Fruit fly (Drosophila melanogaster) whole organism, embryonic: ENCODE measurements around the gene Ank.

Experiments used
- BEAF-32 ChIP-seq: fragments of 200-800 bp; sonication (Bioruptor generic); optimal IDR thresholded peaks from 3 replicates; lab custom pipeline; 2017; ENCODE audit warnings: missing biosample characterization, missing genetic modification characterization, mild to moderate bottlenecking, moderate library complexity, missing genetic modification reagents
- CG10267 ChIP-seq: fragments of 200-800 bp; sonication (Bioruptor generic); optimal IDR thresholded peaks from 2 replicates; lab custom pipeline; 2018; ENCODE audit warnings: missing biosample characterization, mild to moderate bottlenecking, missing genetic modification characterization, moderate library complexity
- CG11398 ChIP-seq: fragments of 200-800 bp; sonication (Bioruptor generic); optimal IDR thresholded peaks from 2 replicates; lab custom pipeline; 2016; ENCODE audit warnings: missing biosample characterization, missing genetic modification characterization
- CG11723 ChIP-seq: fragments of 200-800 bp; sonication (Bioruptor generic); optimal IDR thresholded peaks from 2 replicates; lab custom pipeline; 2017; ENCODE audit warnings: missing biosample characterization, mild to moderate bottlenecking, missing genetic modification characterization
- CG12659 ChIP-seq: fragments of 200-800 bp; sonication (Bioruptor generic); optimal IDR thresholded peaks from 3 replicates; lab custom pipeline; 2017; ENCODE audit warnings: mild to moderate bottlenecking, missing biosample characterization, missing genetic modification reagents, missing genetic modification characterization
- CG12769 ChIP-seq: fragments of 200-800 bp; sonication (Bioruptor generic); optimal IDR thresholded peaks from 2 replicates; lab custom pipeline; 2019; ENCODE audit warnings: missing biosample characterization, mild to moderate bottlenecking, missing genetic modification characterization, moderate library complexity
- CG13624 ChIP-seq: fragments of 200-800 bp; sonication (Bioruptor generic); optimal IDR thresholded peaks from 2 replicates; lab custom pipeline; 2016; ENCODE audit warnings: missing biosample characterization, missing genetic modification characterization
- CG14710 ChIP-seq: fragments of 200-800 bp; sonication (Bioruptor generic); optimal IDR thresholded peaks from 3 replicates; lab custom pipeline; 2019; ENCODE audit warnings: missing biosample characterization, mild to moderate bottlenecking, missing genetic modification characterization, moderate library complexity
- CG1602 ChIP-seq: fragments of 200-800 bp; sonication (Bioruptor generic); optimal IDR thresholded peaks from 3 replicates; lab custom pipeline; 2016; ENCODE audit warnings: missing biosample characterization, missing genetic modification characterization
- CG16813 ChIP-seq: fragments of 200-800 bp; sonication (Bioruptor generic); IDR thresholded peaks from 3 replicates; pipeline ENCODE4 v1.3.6; 2022; ENCODE audit warnings: missing biosample characterization, missing genetic modification characterization; ENCODE audit not compliant: partially characterized antibody
- CG17361 ChIP-seq: fragments of 200-800 bp; sonication (Bioruptor generic); IDR thresholded peaks from 3 replicates; pipeline ENCODE4 v1.3.6; 2022; ENCODE audit warnings: missing biosample characterization, missing genetic modification characterization
- CG17568 ChIP-seq: fragments of 200-800 bp; sonication (Bioruptor generic); optimal IDR thresholded peaks from 2 replicates; lab custom pipeline; 2018; ENCODE audit warnings: missing biosample characterization, mild to moderate bottlenecking, missing genetic modification characterization, moderate library complexity
- CG17802 ChIP-seq: fragments of 200-800 bp; sonication (Bioruptor generic); optimal IDR thresholded peaks from 2 replicates; lab custom pipeline; 2018; ENCODE audit warnings: missing biosample characterization, mild to moderate bottlenecking, missing genetic modification characterization, moderate library complexity
- CG1832 ChIP-seq: fragments of 200-800 bp; sonication (Bioruptor generic); optimal IDR thresholded peaks from 2 replicates; lab custom pipeline; 2017; ENCODE audit warnings: missing biosample characterization, mild to moderate bottlenecking, missing genetic modification characterization, inconsistent platforms
- CG2199 ChIP-seq: fragments of 200-800 bp; sonication (Bioruptor generic); IDR thresholded peaks from 3 replicates; pipeline ENCODE4 v1.3.6; 2022; ENCODE audit warnings: missing biosample characterization, missing genetic modification characterization
- CG2875 ChIP-seq: fragments of 200-800 bp; sonication (Bioruptor generic); optimal IDR thresholded peaks from 2 replicates; lab custom pipeline; 2017; ENCODE audit warnings: missing biosample characterization, mild to moderate bottlenecking, missing genetic modification characterization, missing genetic modification reagents
- CG30020 ChIP-seq: fragments of 200-800 bp; optimal IDR thresholded peaks from 2 replicates; lab custom pipeline; 2019; ENCODE audit warnings: missing biosample characterization, mild to moderate bottlenecking, missing genetic modification characterization, moderate library complexity
- CG31441 ChIP-seq: fragments of 200-800 bp; sonication (Bioruptor generic); IDR thresholded peaks from 2 replicates; pipeline ENCODE4 v1.3.6; 2022; ENCODE audit warnings: missing biosample characterization, missing genetic modification characterization
- CG3163 ChIP-seq: fragments of 200-800 bp; sonication (Bioruptor generic); optimal IDR thresholded peaks from 3 replicates; lab custom pipeline; 2016; ENCODE audit warnings: missing biosample characterization, missing genetic modification characterization
- CG4617 ChIP-seq: fragments of 200-800 bp; sonication (Bioruptor generic); optimal IDR thresholded peaks from 3 replicates; lab custom pipeline; 2016; ENCODE audit warnings: missing biosample characterization, missing genetic modification characterization, borderline replicate concordance
- CG4854 ChIP-seq: fragments of 200-800 bp; sonication (Bioruptor generic); optimal IDR thresholded peaks from 2 replicates; lab custom pipeline; 2016; ENCODE audit warnings: missing biosample characterization, missing genetic modification characterization, inconsistent platforms
- CG7357 ChIP-seq: fragments of 200-800 bp; sonication (Bioruptor generic); IDR thresholded peaks from 3 replicates; pipeline ENCODE4 v1.3.6; 2022; ENCODE audit warnings: missing biosample characterization, missing genetic modification characterization
- CG7839 ChIP-seq: fragments of 200-800 bp; sonication (Bioruptor generic); optimal IDR thresholded peaks from 3 replicates; lab custom pipeline; 2018; ENCODE audit warnings: missing biosample characterization, mild to moderate bottlenecking, missing genetic modification characterization, moderate library complexity
- CG8924 ChIP-seq: fragments of 200-800 bp; optimal IDR thresholded peaks from 3 replicates; lab custom pipeline; 2019; ENCODE audit warnings: missing biosample characterization, mild to moderate bottlenecking, missing genetic modification characterization, moderate library complexity
- CoRest ChIP-seq: fragments of 200-800 bp; sonication (Bioruptor generic); optimal IDR thresholded peaks from 3 replicates; lab custom pipeline; 2018; ENCODE audit warnings: missing biosample characterization, mild to moderate bottlenecking, missing genetic modification characterization, moderate library complexity
- D19A ChIP-seq: fragments of 200-800 bp; optimal IDR thresholded peaks from 3 replicates; lab custom pipeline; 2019; ENCODE audit warnings: missing biosample characterization, mild to moderate bottlenecking, missing genetic modification characterization, moderate library complexity
- Dek ChIP-seq: fragments of 200-800 bp; sonication (Bioruptor generic); optimal IDR thresholded peaks from 3 replicates; lab custom pipeline; 2019; ENCODE audit warnings: missing biosample characterization, mild to moderate bottlenecking, missing genetic modification characterization, moderate library complexity
- Dfd ChIP-seq, 2 experiments: fragments of >200 bp; optimal IDR thresholded peaks; 2 replicates each; lab custom pipeline; 2017; ENCODE audit warnings: missing biosample characterization in 2 of 2, missing genetic modification characterization in 2 of 2
- Ets97D ChIP-seq: fragments of 200-800 bp; sonication (Bioruptor generic); optimal IDR thresholded peaks from 3 replicates; lab custom pipeline; 2016; ENCODE audit warnings: missing biosample characterization, missing genetic modification characterization
- Max ChIP-seq: fragments of 200-800 bp; sonication (Bioruptor generic); optimal IDR thresholded peaks from 2 replicates; lab custom pipeline; 2016; ENCODE audit warnings: missing biosample characterization, mild to moderate bottlenecking, missing genetic modification characterization
- Oaz ChIP-seq: fragments of 200-800 bp; sonication (Bioruptor generic); IDR thresholded peaks from 2 replicates; pipeline ENCODE4 v1.3.6; 2022; ENCODE audit warnings: missing biosample characterization, missing genetic modification characterization
- Pdp1 ChIP-seq, 2 experiments: fragments of 200-800 bp; sonication (Bioruptor generic); optimal IDR thresholded peaks; 3 replicates each; lab custom pipeline; 2016; ENCODE audit warnings: missing biosample characterization in 2 of 2, missing genetic modification characterization in 2 of 2, mild to moderate bottlenecking in 1 of 2, moderate library complexity in 1 of 2
- dimm ChIP-seq: fragments of 200-800 bp; sonication (Bioruptor generic); IDR thresholded peaks from 2 replicates; pipeline ENCODE4 v1.3.6; 2022; ENCODE audit warnings: missing biosample characterization, missing genetic modification characterization
- dysf ChIP-seq: fragments of 200-800 bp; sonication (Bioruptor generic); IDR thresholded peaks from 3 replicates; pipeline ENCODE4 v1.3.6; 2022; ENCODE audit warnings: missing biosample characterization, missing genetic modification characterization
- fu2 ChIP-seq: fragments of 200-800 bp; sonication (Bioruptor generic); optimal IDR thresholded peaks from 2 replicates; lab custom pipeline; 2016; ENCODE audit warnings: missing biosample characterization, missing genetic modification characterization
- gfzf ChIP-seq: fragments of 200-800 bp; sonication (Bioruptor generic); optimal IDR thresholded peaks from 2 replicates; lab custom pipeline; 2016; ENCODE audit warnings: missing biosample characterization, mild to moderate bottlenecking, missing genetic modification characterization, moderate library complexity
- gro ChIP-seq: fragments of 200-800 bp; sonication (Bioruptor generic); optimal IDR thresholded peaks from 2 replicates; lab custom pipeline; 2016; ENCODE audit warnings: missing biosample characterization, missing genetic modification characterization
- gt ChIP-seq: fragments of 200-800 bp; sonication (Bioruptor generic); IDR thresholded peaks from 2 replicates; pipeline ENCODE4 v1.3.6; 2022; ENCODE audit warnings: missing biosample characterization, missing genetic modification characterization
- hkb ChIP-seq, 2 experiments: fragments of 200-800 bp in 1 of 2; fragments of >200 bp in 1 of 2; sonication (Bioruptor generic) in 1 of 2; IDR thresholded peaks in 1 of 2; optimal IDR thresholded peaks in 1 of 2; 2 replicates each; pipeline versions ENCODE4 v1.3.6 to Lab custom; 2017 to 2022; ENCODE audit warnings: missing biosample characterization in 1 of 2, missing genetic modification characterization in 1 of 2
- insv ChIP-seq, 2 experiments: fragments of 200-800 bp; sonication (Bioruptor generic); optimal IDR thresholded peaks; 3 replicates each; lab custom pipeline; 2016 to 2018; ENCODE audit warnings: missing biosample characterization in 2 of 2, missing genetic modification characterization in 2 of 2
- pnt ChIP-seq: fragments of 200-800 bp; sonication (Bioruptor generic); optimal IDR thresholded peaks from 3 replicates; lab custom pipeline; 2016; ENCODE audit warnings: missing biosample characterization, missing genetic modification characterization
- row ChIP-seq: fragments of 200-800 bp; sonication (Bioruptor generic); IDR thresholded peaks from 3 replicates; pipeline ENCODE4 v1.3.6; 2022; ENCODE audit warnings: missing biosample characterization, missing genetic modification characterization
- salm ChIP-seq: fragments of 200-800 bp; sonication (Bioruptor generic); optimal IDR thresholded peaks from 2 replicates; lab custom pipeline; 2018; ENCODE audit warnings: missing biosample characterization, mild to moderate bottlenecking, missing genetic modification characterization
- shn ChIP-seq: fragments of 200-800 bp; sonication (Bioruptor generic); optimal IDR thresholded peaks from 3 replicates; lab custom pipeline; 2016; ENCODE audit warnings: missing biosample characterization, missing genetic modification characterization
- ssp ChIP-seq: fragments of 200-800 bp; sonication (Bioruptor generic); IDR thresholded peaks from 2 replicates; pipeline ENCODE4 v1.3.6; 2022; ENCODE audit warnings: missing biosample characterization, missing genetic modification characterization
- stc ChIP-seq: fragments of 200-800 bp; sonication (Bioruptor generic); IDR thresholded peaks from 2 replicates; pipeline ENCODE4 v1.3.6; 2022; ENCODE audit warnings: missing biosample characterization, missing genetic modification characterization
- trem ChIP-seq: fragments of 200-800 bp; optimal IDR thresholded peaks from 3 replicates; lab custom pipeline; 2019; ENCODE audit warnings: missing biosample characterization, mild to moderate bottlenecking, missing genetic modification characterization, moderate library complexity
- tx ChIP-seq: fragments of 200-800 bp; sonication (Bioruptor generic); optimal IDR thresholded peaks from 2 replicates; lab custom pipeline; 2016; ENCODE audit warnings: missing biosample characterization, missing genetic modification characterization
- zen ChIP-seq: fragments of 200-800 bp; sonication (Bioruptor generic); optimal IDR thresholded peaks from 3 replicates; lab custom pipeline; 2018; ENCODE audit warnings: missing biosample characterization, mild to moderate bottlenecking, missing genetic modification characterization, moderate library complexity

The Ank gene

DNA sequence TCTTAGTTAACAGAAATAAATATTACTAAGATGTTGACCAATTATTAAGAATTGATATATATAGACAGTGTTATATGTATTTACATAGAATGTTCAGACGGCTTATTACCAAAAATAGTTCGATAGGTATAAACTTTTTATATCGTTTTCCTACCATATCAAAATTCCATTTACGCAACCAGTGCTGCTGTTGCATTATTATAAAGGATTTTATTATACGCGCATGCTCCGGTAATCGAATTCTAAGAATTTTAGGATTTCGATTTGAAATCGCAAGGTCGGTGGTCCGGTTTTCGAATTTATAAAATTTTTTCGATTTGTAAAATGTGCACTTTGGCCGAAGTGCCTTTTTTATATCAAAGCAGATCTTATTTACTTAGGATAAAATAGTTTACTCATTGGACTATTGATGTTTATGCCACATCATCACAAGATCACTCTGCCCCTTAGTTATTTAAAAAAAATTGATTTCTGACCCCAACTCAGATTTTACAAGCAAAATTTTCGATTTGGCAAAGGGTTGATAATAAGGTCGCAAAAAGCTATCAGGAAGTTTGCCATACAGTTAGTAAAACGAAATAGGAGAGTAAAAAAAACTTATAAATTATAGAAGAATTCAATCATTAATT is at the start of gene Ank:
Gene Ank (minus strand): TSS at position 206 of the 629 bp plus-strand sequence.
- no peak for TF ChIP-seq Max
- no peak for TF ChIP-seq CG2875 (GFP tag; lab: Kevin White, UChicago)
- TF ChIP-seq CoRest (tag; lab: Kevin White, UChicago) = no peak
- TF ChIP-seq D19A (tag; lab: Kevin White, UChicago) = no peak
- TF ChIP-seq Pdp1 (GFP tag; optimal IDR thresholded peaks at IDR 0.05; lab: Kevin White, UChicago) = peak in 1 of 2 experiments; percentile 73
- TF ChIP-seq CG13624 = no peak
- TF ChIP-seq trem (tag; lab: Kevin White, UChicago) = peak; percentile 1
- no peak for TF ChIP-seq Dek (tag; lab: Kevin White, UChicago)
- TF ChIP-seq Ets97D (GFP tag; lab: Kevin White, UChicago) = peak; percentile 16
- no peak for TF ChIP-seq Oaz (GFP tag; lab: Robert Waterston, UW)
- TF ChIP-seq gt = no peak
- TF ChIP-seq CG1602 (GFP tag; lab: Kevin White, UChicago) = no peak
- TF ChIP-seq CG16813 (GFP tag; lab: Robert Waterston, UW) = peak; percentile 26; the same call in 1 of the 3 replicates
- TF ChIP-seq insv (GFP tag; optimal IDR thresholded peaks at IDR 0.05; lab: Kevin White, UChicago) = no peak
- peak; percentile 99 for TF ChIP-seq ssp (GFP tag; lab: Robert Waterston, UW)
- TF ChIP-seq CG17568 (GFP tag; lab: Kevin White, UChicago) = no peak
- peak; percentile 99 for TF ChIP-seq CG30020 (tag; lab: Kevin White, UChicago)
- TF ChIP-seq row (GFP tag; lab: Robert Waterston, UW) = peak; percentile 76
- TF ChIP-seq zen = peak; percentile 27
- TF ChIP-seq CG11723 = peak; percentile 95
- no peak for TF ChIP-seq CG7839 (tag; lab: Kevin White, UChicago)
- TF ChIP-seq salm = no peak
- peak in 1 of 2 experiments; percentile 35 for TF ChIP-seq Dfd (GFP tag; optimal IDR thresholded peaks at IDR 0.05; lab: Kevin White, UChicago)
- TF ChIP-seq CG1832 (GFP tag; lab: Kevin White, UChicago) = no peak
- peak; percentile 3 for TF ChIP-seq CG4617
- no peak for TF ChIP-seq CG4854 (GFP tag; lab: Kevin White, UChicago)
- TF ChIP-seq CG3163 = no peak
- TF ChIP-seq stc (GFP tag; lab: Robert Waterston, UW) = no peak
- no peak for TF ChIP-seq hkb (optimal IDR thresholded peaks at IDR 0.05; lab: Kevin White, UChicago)
- 0 out of 2 replicates have a peak, but pooled peaks have one; percentile 10 for TF ChIP-seq hkb (GFP tag; IDR thresholded peaks at IDR 0.05; lab: Robert Waterston, UW)
- no peak for TF ChIP-seq shn (GFP tag; lab: Kevin White, UChicago)
- peak; percentile 11 for TF ChIP-seq CG12659
- no peak for TF ChIP-seq gro (GFP tag; lab: Kevin White, UChicago)
- TF ChIP-seq dysf (GFP tag; lab: Robert Waterston, UW) = no peak
- no peak for TF ChIP-seq CG8924 (tag; lab: Kevin White, UChicago)
- no peak for TF ChIP-seq fu2
- peak; percentile 31 for TF ChIP-seq CG14710 (tag; lab: Kevin White, UChicago)
- TF ChIP-seq pnt (GFP tag; lab: Kevin White, UChicago) = no peak
- peak; percentile 97 for TF ChIP-seq CG17802 (tag; lab: Kevin White, UChicago)
- TF ChIP-seq CG10267 (tag; lab: Kevin White, UChicago) = peak; percentile 0
- TF ChIP-seq tx (GFP tag; lab: Kevin White, UChicago) = no peak
- no peak for TF ChIP-seq CG12769 (tag; lab: Kevin White, UChicago)
- no peak for TF ChIP-seq CG11398 (GFP tag; lab: Kevin White, UChicago)
- TF ChIP-seq gfzf = no peak
- TF ChIP-seq BEAF-32 (GFP tag; lab: Kevin White, UChicago) = peak; percentile 42
- peak; percentile 95 for TF ChIP-seq CG7357 (GFP tag; lab: Robert Waterston, UW)
- no peak for TF ChIP-seq CG31441 (GFP tag; lab: Robert Waterston, UW)
- TF ChIP-seq CG17361 (GFP tag; lab: Robert Waterston, UW) = 0 out of 3 replicates have a peak, but pooled peaks have one; percentile 13
- 0 out of 3 replicates have a peak, but pooled peaks have one; percentile 16 for TF ChIP-seq CG2199 (GFP tag; lab: Robert Waterston, UW)
- TF ChIP-seq dimm = no peak
